Worm (Caenorhabditis elegans) whole organism, young adult: ENCODE data around the gene sup-26.

ENCODE experiments used
- F55B11.4 ChIP-seq: sonication (generic microtip); optimal IDR thresholded peaks from 2 replicates; lab custom pipeline; 2016; ENCODE audit warnings: missing compliant biosample characterization, missing genetic modification characterization, borderline replicate concordance; ENCODE audit not compliant: insufficient read depth
- efl-1 ChIP-seq: fragments of 150-350 bp; optimal IDR thresholded peaks from 2 replicates; lab custom pipeline; 2014; ENCODE audit warnings: missing biosample characterization, missing genetic modification reagents, missing genetic modification characterization
- pha-4 ChIP-seq: fragments of 150-350 bp; sonication (generic microtip); optimal IDR thresholded peaks from 2 replicates; lab custom pipeline; 2014; ENCODE audit warnings: missing biosample characterization, missing genetic modification reagents, missing genetic modification characterization

DNA sequence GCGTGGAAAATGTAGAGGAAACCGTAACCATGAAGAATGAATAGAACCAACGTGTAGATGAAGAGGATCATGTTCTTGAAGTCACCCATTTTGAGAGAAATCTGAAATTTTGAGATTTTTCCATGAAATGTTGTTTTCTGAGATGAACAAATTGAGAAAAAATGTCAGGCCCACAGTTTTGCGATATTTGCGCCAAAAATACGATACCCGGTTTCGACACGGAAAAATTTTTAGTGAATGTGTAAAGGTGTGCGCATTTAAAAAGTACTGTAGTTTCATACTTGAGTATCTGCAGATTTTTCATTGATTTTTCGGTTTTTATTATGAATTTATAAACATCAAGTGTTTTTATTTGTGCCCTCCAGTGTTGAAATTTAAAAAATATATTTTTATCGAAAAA is 22.3 kb upstream of the sup-26 start, which contains the start of gene R10E4.9:
- TF ChIP-seq pha-4 (tag; lab: Kevin White, UChicago) (no peak), efl-1 (no peak), F55B11.4 (no peak)
